Fruit fly (Drosophila melanogaster) whole organism, embryonic: ENCODE measurements around the gene GC2.

ENCODE experiments used
- ATbp ChIP-seq: fragments of 200-800 bp; sonication (Bioruptor generic); optimal IDR thresholded peaks from 2 replicates; lab custom pipeline; 2017; ENCODE audit warnings: missing biosample characterization, mild to moderate bottlenecking, missing genetic modification characterization, missing genetic modification reagents
- CG10267 ChIP-seq: fragments of 200-800 bp; sonication (Bioruptor generic); optimal IDR thresholded peaks from 2 replicates; lab custom pipeline; 2018; ENCODE audit warnings: missing biosample characterization, mild to moderate bottlenecking, missing genetic modification characterization, moderate library complexity
- CG10431 ChIP-seq: fragments of 200-800 bp; sonication (Bioruptor generic); optimal IDR thresholded peaks from 3 replicates; lab custom pipeline; 2018; ENCODE audit warnings: missing biosample characterization, mild to moderate bottlenecking, missing genetic modification characterization
- CG11504 ChIP-seq: fragments of 200-800 bp; sonication (Bioruptor generic); optimal IDR thresholded peaks from 3 replicates; lab custom pipeline; 2019; ENCODE audit warnings: missing biosample characterization, mild to moderate bottlenecking, missing genetic modification characterization, moderate library complexity
- CG12659 ChIP-seq: fragments of 200-800 bp; sonication (Bioruptor generic); optimal IDR thresholded peaks from 3 replicates; lab custom pipeline; 2017; ENCODE audit warnings: mild to moderate bottlenecking, missing biosample characterization, missing genetic modification reagents, missing genetic modification characterization
- CG14860 ChIP-seq: fragments of 200-800 bp; sonication (Bioruptor generic); IDR thresholded peaks from 3 replicates; pipeline ENCODE4 v1.3.6; 2022; ENCODE audit warnings: missing biosample characterization, missing genetic modification characterization; ENCODE audit not compliant: partially characterized antibody
- CG14965 ChIP-seq: fragments of 200-800 bp; sonication (Bioruptor generic); optimal IDR thresholded peaks from 2 replicates; lab custom pipeline; 2016; ENCODE audit warnings: missing biosample characterization, missing genetic modification characterization, borderline replicate concordance
- CG15073 ChIP-seq: fragments of 200-800 bp; sonication (Bioruptor generic); optimal IDR thresholded peaks from 2 replicates; lab custom pipeline; 2016; ENCODE audit warnings: missing biosample characterization, missing genetic modification characterization
- CG17829 ChIP-seq: fragments of 200-800 bp; optimal IDR thresholded peaks from 2 replicates; lab custom pipeline; 2019; ENCODE audit warnings: missing biosample characterization, mild to moderate bottlenecking, missing genetic modification characterization, moderate library complexity
- CG1792 ChIP-seq: fragments of 200-800 bp; sonication (Bioruptor generic); optimal IDR thresholded peaks from 2 replicates; lab custom pipeline; 2016; ENCODE audit warnings: missing biosample characterization, missing genetic modification characterization
- CG18262 ChIP-seq: fragments of 200-800 bp; optimal IDR thresholded peaks from 3 replicates; lab custom pipeline; 2019; ENCODE audit warnings: missing biosample characterization, mild to moderate bottlenecking, missing genetic modification characterization, moderate library complexity
- CG18599 ChIP-seq: fragments of 200-800 bp; sonication (Bioruptor generic); optimal IDR thresholded peaks from 3 replicates; lab custom pipeline; 2017; ENCODE audit warnings: missing biosample characterization, missing genetic modification characterization, mild to moderate bottlenecking, moderate library complexity, missing genetic modification reagents
- CG31224 ChIP-seq: fragments of 200-800 bp; sonication (Bioruptor generic); IDR thresholded peaks from 2 replicates; pipeline ENCODE4 v1.3.6; 2022; ENCODE audit warnings: missing biosample characterization, missing genetic modification characterization
- CG3281 ChIP-seq: fragments of 200-800 bp; sonication (Bioruptor generic); optimal IDR thresholded peaks from 3 replicates; lab custom pipeline; 2017; ENCODE audit warnings: missing biosample characterization, mild to moderate bottlenecking, missing genetic modification characterization
- CG33557 ChIP-seq: fragments of 200-800 bp; sonication (Bioruptor generic); optimal IDR thresholded peaks from 2 replicates; lab custom pipeline; 2019; ENCODE audit warnings: missing biosample characterization, mild to moderate bottlenecking, missing genetic modification characterization, moderate library complexity
- CG3407 ChIP-seq: fragments of 200-800 bp; sonication (Bioruptor generic); optimal IDR thresholded peaks from 2 replicates; lab custom pipeline; 2018; ENCODE audit warnings: missing biosample characterization, mild to moderate bottlenecking, missing genetic modification characterization
- CG43689 ChIP-seq: fragments of 200-800 bp; sonication (Bioruptor generic); IDR thresholded peaks from 2 replicates; pipeline ENCODE4 v1.3.6; 2022; ENCODE audit warnings: missing biosample characterization, missing genetic modification characterization
- CG7987 ChIP-seq: fragments of 200-800 bp; sonication (Bioruptor generic); optimal IDR thresholded peaks from 2 replicates; lab custom pipeline; 2018; ENCODE audit warnings: missing biosample characterization, mild to moderate bottlenecking, missing genetic modification characterization, moderate library complexity
- CrebB ChIP-seq: fragments of 200-800 bp; sonication (Bioruptor generic); optimal IDR thresholded peaks from 3 replicates; lab custom pipeline; 2018; ENCODE audit warnings: missing biosample characterization, mild to moderate bottlenecking, missing genetic modification characterization
- Drgx ChIP-seq: fragments of 200-800 bp; sonication (Bioruptor generic); IDR thresholded peaks from 2 replicates; pipeline ENCODE4 v1.3.6; 2022; ENCODE audit warnings: missing biosample characterization, missing genetic modification characterization
- HHEX ChIP-seq: fragments of 200-800 bp; sonication (Bioruptor generic); optimal IDR thresholded peaks from 3 replicates; lab custom pipeline; 2017; ENCODE audit warnings: missing biosample characterization, mild to moderate bottlenecking, missing genetic modification characterization, missing genetic modification reagents
- HLH3B ChIP-seq: fragments of 200-800 bp; sonication (Bioruptor generic); IDR thresholded peaks from 2 replicates; pipeline ENCODE4 v1.3.6; 2022; ENCODE audit warnings: missing biosample characterization, missing genetic modification characterization
- Hmr ChIP-seq: fragments of 200-800 bp; sonication (Bioruptor generic); optimal IDR thresholded peaks from 3 replicates; lab custom pipeline; 2017; ENCODE audit warnings: mild to moderate bottlenecking, missing biosample characterization, missing genetic modification reagents, missing genetic modification characterization
- Hr3 ChIP-seq: fragments of 200-800 bp; sonication (Bioruptor generic); optimal IDR thresholded peaks from 3 replicates; lab custom pipeline; 2016; ENCODE audit warnings: missing biosample characterization, missing genetic modification characterization
- Jarid2 ChIP-seq: fragments of 200-800 bp; sonication (Bioruptor generic); optimal IDR thresholded peaks from 3 replicates; lab custom pipeline; 2017; ENCODE audit warnings: mild to moderate bottlenecking, missing biosample characterization, missing genetic modification reagents, missing genetic modification characterization
- Lhr ChIP-seq: fragments of 200-800 bp; sonication (Bioruptor generic); optimal IDR thresholded peaks from 3 replicates; lab custom pipeline; 2017; ENCODE audit warnings: mild to moderate bottlenecking, missing biosample characterization, missing genetic modification reagents, missing genetic modification characterization
- Oli ChIP-seq: fragments of 200-800 bp; sonication (Bioruptor generic); optimal IDR thresholded peaks from 2 replicates; lab custom pipeline; 2018; ENCODE audit warnings: missing biosample characterization, mild to moderate bottlenecking, missing genetic modification characterization, moderate library complexity
- Ptx1 ChIP-seq: fragments of 200-800 bp; sonication (Bioruptor generic); IDR thresholded peaks from 2 replicates; pipeline ENCODE4 v1.3.6; 2022; ENCODE audit warnings: missing biosample characterization, missing genetic modification characterization
- Rfx ChIP-seq: fragments of 200-800 bp; sonication (Bioruptor generic); IDR thresholded peaks from 2 replicates; pipeline ENCODE4 v1.3.6; 2022; ENCODE audit warnings: missing biosample characterization, missing genetic modification characterization
- Scr ChIP-seq: fragments of 200-800 bp; sonication (Bioruptor generic); IDR thresholded peaks from 2 replicates; pipeline ENCODE4 v1.3.6; 2022; ENCODE audit warnings: missing biosample characterization, missing genetic modification characterization; ENCODE audit not compliant: partially characterized antibody
- Xrp1 ChIP-seq: fragments of 200-800 bp; sonication (Bioruptor generic); IDR thresholded peaks from 2 replicates; pipeline ENCODE4 v1.3.6; 2022; ENCODE audit warnings: missing biosample characterization, missing genetic modification characterization
- bsh ChIP-seq, 2 experiments: fragments of 200-800 bp; sonication (Bioruptor generic); optimal IDR thresholded peaks; 2 replicates each; lab custom pipeline; 2017 to 2018; ENCODE audit warnings: mild to moderate bottlenecking in 2 of 2, missing biosample characterization in 2 of 2, missing genetic modification characterization in 2 of 2, moderate library complexity in 1 of 2
- cato ChIP-seq: fragments of 200-800 bp; sonication (Bioruptor generic); optimal IDR thresholded peaks from 2 replicates; lab custom pipeline; 2016; ENCODE audit warnings: missing biosample characterization, missing genetic modification characterization, borderline replicate concordance
- caup ChIP-seq: fragments of 200-800 bp; sonication (Bioruptor generic); optimal IDR thresholded peaks from 3 replicates; lab custom pipeline; 2017; ENCODE audit warnings: missing biosample characterization, mild to moderate bottlenecking, missing genetic modification characterization, moderate library complexity; ENCODE audit not compliant: severe bottlenecking
- fd102C ChIP-seq: fragments of 200-800 bp; sonication (Bioruptor generic); optimal IDR thresholded peaks from 2 replicates; lab custom pipeline; 2018; ENCODE audit warnings: missing biosample characterization, mild to moderate bottlenecking, missing genetic modification characterization, moderate library complexity
- fd3F ChIP-seq: fragments of 200-800 bp; sonication (Bioruptor generic); optimal IDR thresholded peaks from 2 replicates; lab custom pipeline; 2018; ENCODE audit warnings: missing biosample characterization, mild to moderate bottlenecking, missing genetic modification characterization, moderate library complexity
- fd64A ChIP-seq: fragments of 200-800 bp; sonication (Bioruptor generic); optimal IDR thresholded peaks from 3 replicates; lab custom pipeline; 2018; ENCODE audit warnings: missing biosample characterization, mild to moderate bottlenecking, missing genetic modification characterization
- fru ChIP-seq: fragments of >200 bp; optimal IDR thresholded peaks from 2 replicates; lab custom pipeline; 2017
- gem ChIP-seq: fragments of 200-800 bp; sonication (Bioruptor generic); optimal IDR thresholded peaks from 2 replicates; lab custom pipeline; 2019; ENCODE audit warnings: missing biosample characterization, mild to moderate bottlenecking, missing genetic modification characterization, moderate library complexity
- kay ChIP-seq: fragments of 200-800 bp; sonication (Bioruptor generic); optimal IDR thresholded peaks from 2 replicates; lab custom pipeline; 2016; ENCODE audit warnings: missing biosample characterization, missing genetic modification characterization
- nau ChIP-seq: fragments of 200-800 bp; sonication (Bioruptor generic); optimal IDR thresholded peaks from 3 replicates; lab custom pipeline; 2017; ENCODE audit warnings: missing biosample characterization, mild to moderate bottlenecking, missing genetic modification characterization, missing genetic modification reagents
- otp ChIP-seq: fragments of 200-800 bp; sonication (Bioruptor generic); IDR thresholded peaks from 3 replicates; pipeline ENCODE4, ENCODE4 v1.3.6; 2022; ENCODE audit warnings: missing biosample characterization, missing genetic modification characterization
- ro ChIP-seq: fragments of 200-800 bp; sonication (Bioruptor generic); IDR thresholded peaks from 2 replicates; pipeline ENCODE4 v1.3.6; 2022; ENCODE audit warnings: missing biosample characterization, missing genetic modification characterization
- sens ChIP-seq: fragments of 200-800 bp; sonication (Bioruptor generic); peaks from one replicate; lab custom pipeline; 2016; ENCODE audit warnings: missing biosample characterization, missing genetic modification characterization
- seq ChIP-seq: fragments of 200-800 bp; sonication (Bioruptor generic); IDR thresholded peaks from 2 replicates; pipeline ENCODE4 v1.3.6; 2022; ENCODE audit warnings: missing biosample characterization, missing genetic modification characterization
- slp2 ChIP-seq: fragments of 200-800 bp; sonication (Bioruptor generic); optimal IDR thresholded peaks from 2 replicates; lab custom pipeline; 2016; ENCODE audit warnings: missing biosample characterization, missing genetic modification characterization
- vvl ChIP-seq: fragments of 200-800 bp; sonication (Bioruptor generic); IDR thresholded peaks from 2 replicates; pipeline ENCODE4 v1.3.6; 2022; ENCODE audit warnings: missing biosample characterization, missing genetic modification characterization
- wdn ChIP-seq: fragments of 200-800 bp; sonication (Bioruptor generic); IDR thresholded peaks from 2 replicates; pipeline ENCODE4 v1.3.6; 2022; ENCODE audit warnings: missing biosample characterization, missing genetic modification characterization
- zen ChIP-seq: fragments of 200-800 bp; sonication (Bioruptor generic); optimal IDR thresholded peaks from 3 replicates; lab custom pipeline; 2018; ENCODE audit warnings: missing biosample characterization, mild to moderate bottlenecking, missing genetic modification characterization, moderate library complexity

Gene GC2

DNA sequence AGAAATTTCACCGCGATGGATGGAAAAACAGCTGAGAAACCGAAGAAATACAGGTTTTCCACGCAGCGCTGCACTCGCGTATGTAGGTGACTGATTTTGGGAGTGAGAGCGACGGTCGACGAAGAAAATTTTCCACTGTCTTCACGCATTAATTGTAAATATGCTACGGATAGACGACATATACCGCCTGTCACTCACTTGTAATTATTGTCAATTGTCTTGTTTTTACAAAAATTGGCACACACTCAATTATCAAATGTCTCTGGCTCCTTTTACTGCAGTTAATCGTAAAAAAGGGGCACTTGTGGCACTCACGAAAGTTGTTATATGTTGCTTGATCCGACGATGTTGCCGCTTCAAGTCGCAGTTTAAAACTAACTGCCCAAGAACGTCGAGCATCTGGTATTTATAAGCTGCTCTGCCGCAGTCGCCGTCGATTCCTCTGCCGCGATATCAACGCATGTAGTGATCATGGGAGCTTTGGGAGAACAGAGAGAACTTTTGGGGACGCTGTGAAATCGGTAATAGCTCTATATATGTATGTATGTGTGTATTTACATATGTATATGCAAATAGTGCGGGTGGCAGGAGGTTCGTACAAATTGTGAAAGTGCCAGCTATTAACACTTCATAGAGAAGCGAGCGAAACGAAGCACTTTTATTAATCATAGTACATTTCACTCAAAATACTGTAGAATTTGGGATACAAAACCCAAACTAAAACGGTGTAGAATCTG is 21.6 kb downstream of the GC2 start, which contains the start of gene mfas (continued):
- TF ChIP-seq CG7987 = peak; percentile 27
- TF ChIP-seq zen = no peak
- peak; percentile 72 for TF ChIP-seq ATbp
- TF ChIP-seq fd102C (GFP tag; lab: Kevin White, UChicago) = no peak
- TF ChIP-seq bsh (GFP tag; optimal IDR thresholded peaks at IDR 0.05; lab: Kevin White, UChicago) = peak in 1 of 2 experiments; percentile 52
- TF ChIP-seq CG18599 = peak; percentile 26
- peak; percentile 23 for TF ChIP-seq caup (GFP tag; lab: Kevin White, UChicago)
- no peak; the same call in 1 of the 2 replicates for TF ChIP-seq HLH3B (GFP tag; lab: Robert Waterston, UW)
- TF ChIP-seq HHEX = peak; percentile 17
- peak; percentile 4 for TF ChIP-seq CG17829
- TF ChIP-seq CG3281 (GFP tag; lab: Kevin White, UChicago) = no peak
- no peak for TF ChIP-seq CG10267
- TF ChIP-seq Xrp1 (GFP tag; lab: Robert Waterston, UW) = peak; percentile 16
- TF ChIP-seq CG31224 (GFP tag; lab: Robert Waterston, UW) = no peak
- TF ChIP-seq CG33557 (GFP tag; lab: Kevin White, UChicago) = peak; percentile 41
- TF ChIP-seq Jarid2 (GFP tag; lab: Kevin White, UChicago) = peak; percentile 86
- TF ChIP-seq CG43689 (GFP tag; lab: Robert Waterston, UW) = no peak
- TF ChIP-seq ro = no peak
- TF ChIP-seq CG12659 (GFP tag; lab: Kevin White, UChicago) = no peak
- peak; percentile 39 for TF ChIP-seq CG11504
- peak; percentile 66 for TF ChIP-seq sens (GFP tag; lab: Kevin White, UChicago)
- TF ChIP-seq CG10431 (GFP tag; lab: Kevin White, UChicago) = peak; percentile 20
- TF ChIP-seq Hr3 (GFP tag; lab: Kevin White, UChicago) = no peak
- no peak for TF ChIP-seq fru (lab: Kevin White, UChicago)
- TF ChIP-seq kay (GFP tag; lab: Kevin White, UChicago) = no peak
- peak; percentile 80 for TF ChIP-seq vvl (GFP tag; lab: Robert Waterston, UW)
- no peak for TF ChIP-seq fd3F (GFP tag; lab: Kevin White, UChicago)
- no peak for TF ChIP-seq CG1792 (GFP tag; lab: Kevin White, UChicago)
- TF ChIP-seq Hmr (GFP tag; lab: Kevin White, UChicago) = peak; percentile 21
- no peak for TF ChIP-seq slp2 (GFP tag; lab: Kevin White, UChicago)
- no peak for TF ChIP-seq Oli (tag; lab: Kevin White, UChicago)
- peak; percentile 63 for TF ChIP-seq nau (GFP tag; lab: Kevin White, UChicago)
- TF ChIP-seq CG14860 = no peak
- TF ChIP-seq CG3407 = peak; percentile 23
- TF ChIP-seq CG15073 (GFP tag; lab: Kevin White, UChicago) = no peak
- no peak for TF ChIP-seq wdn (GFP tag; lab: Robert Waterston, UW)
- TF ChIP-seq CG18262 (tag; lab: Kevin White, UChicago) = peak; percentile 2
- TF ChIP-seq gem (tag; lab: Kevin White, UChicago) = peak; percentile 28
- TF ChIP-seq seq (GFP tag; lab: Robert Waterston, UW) = 0 out of 2 replicates have a peak, but pooled peaks have one; percentile 9
- no peak for TF ChIP-seq Lhr (GFP tag; lab: Kevin White, UChicago)
- TF ChIP-seq Rfx (GFP tag; lab: Robert Waterston, UW) = no peak
- TF ChIP-seq Scr = no peak
- TF ChIP-seq CrebB = no peak
- no peak for TF ChIP-seq Ptx1 (GFP tag; lab: Robert Waterston, UW)
- TF ChIP-seq cato (GFP tag; lab: Kevin White, UChicago) = no peak
- no peak for TF ChIP-seq CG14965 (GFP tag; lab: Kevin White, UChicago)
- TF ChIP-seq fd64A = peak; percentile 44
- TF ChIP-seq Drgx (GFP tag; lab: Robert Waterston, UW) = peak; percentile 42; the same call in 1 of the 2 replicates
- 0 out of 3 replicates have a peak, but pooled peaks have one; percentile 27 for TF ChIP-seq otp (GFP tag; lab: Robert Waterston, UW)
